Worm (Caenorhabditis elegans) whole organism, L1 larva: ENCODE measurements around the gene cdk-11.1.

Experiments used
- C04F5.9 ChIP-seq: sonication (generic microtip); optimal IDR thresholded peaks from 2 replicates; lab custom pipeline; 2016; ENCODE audit warnings: missing genetic modification characterization, missing compliant biosample characterization
- C34B4.2 ChIP-seq: sonication (generic microtip); optimal IDR thresholded peaks from 2 replicates; lab custom pipeline; 2017; ENCODE audit warnings: mild to moderate bottlenecking, missing genetic modification characterization, missing compliant biosample characterization
- aha-1 ChIP-seq: fragments of 150-350 bp; optimal IDR thresholded peaks from 2 replicates; lab custom pipeline; 2014; ENCODE audit warnings: missing biosample characterization, missing genetic modification characterization
- alr-1 ChIP-seq: fragments of 200-800 bp; sonication (Bioruptor generic); optimal IDR thresholded peaks from 2 replicates; lab custom pipeline; 2018; ENCODE audit warnings: borderline replicate concordance, mild to moderate bottlenecking, missing genetic modification characterization, missing compliant biosample characterization
- aly-2 ChIP-seq: fragments of 150-350 bp; optimal IDR thresholded peaks from 2 replicates; lab custom pipeline; 2014; ENCODE audit warnings: missing biosample characterization, missing genetic modification characterization
- blmp-1 ChIP-seq: fragments of 150-350 bp; optimal IDR thresholded peaks from 2 replicates; lab custom pipeline; 2014; ENCODE audit warnings: missing biosample characterization, missing genetic modification characterization
- ceh-63 ChIP-seq: fragments of 200-800 bp; sonication (Bioruptor generic); optimal IDR thresholded peaks from 2 replicates; lab custom pipeline; 2018; ENCODE audit warnings: mild to moderate bottlenecking, missing genetic modification characterization, missing compliant biosample characterization
- ceh-88 ChIP-seq: fragments of 200-800 bp; sonication (Bioruptor generic); IDR thresholded peaks from 2 replicates; pipeline ENCODE4 v1.3.6; 2022; ENCODE audit warnings: missing genetic modification characterization, missing compliant biosample characterization
- ces-1 ChIP-seq: fragments of 150-350 bp; optimal IDR thresholded peaks from 2 replicates; lab custom pipeline; 2014; ENCODE audit warnings: missing biosample characterization, missing genetic modification reagents, missing genetic modification characterization
- dpl-1 ChIP-seq, 3 experiments: fragments of 150-350 bp in 2 of 3; sonication (generic microtip) in 1 of 3; optimal IDR thresholded peaks; 2 replicates each; lab custom pipeline; 2014 to 2017; ENCODE audit warnings: missing biosample characterization in 3 of 3, missing genetic modification characterization in 3 of 3, missing genetic modification reagents in 3 of 3
- efl-1 ChIP-seq, 4 experiments: fragments of 150-350 bp; optimal IDR thresholded peaks in 3 of 4; peaks in 1 of 4; 1 replicate in 1 of 4; 2 replicates in 3 of 4; lab custom pipeline; 2014; ENCODE audit warnings: missing biosample characterization in 2 of 4, missing genetic modification characterization in 2 of 4, missing genetic modification reagents in 2 of 4
- egl-13 ChIP-seq: sonication (generic microtip); optimal IDR thresholded peaks from 2 replicates; lab custom pipeline; 2016; ENCODE audit warnings: missing genotype, missing genetic modification reagents, missing genetic modification characterization, missing compliant biosample characterization
- egl-27 ChIP-seq, 2 experiments: fragments of 150-350 bp in 1 of 2; sonication (generic microtip); optimal IDR thresholded peaks; 3 replicates each; lab custom pipeline; 2017 to 2018; ENCODE audit warnings: missing biosample characterization in 2 of 2, missing genetic modification characterization in 2 of 2, missing genetic modification reagents in 2 of 2
- elt-2 ChIP-seq: sonication (generic microtip); optimal IDR thresholded peaks from 2 replicates; lab custom pipeline; 2016; ENCODE audit warnings: missing genetic modification characterization, mild to moderate bottlenecking, inconsistent platforms, missing compliant biosample characterization, missing genetic modification reagents
- elt-3 ChIP-seq, 6 experiments: fragments of 150-350 bp in 1 of 6; sonication (generic microtip); optimal IDR thresholded peaks; 2 replicates each; lab custom pipeline; 2017 to 2018; ENCODE audit warnings: missing biosample characterization in 6 of 6, missing genetic modification characterization in 6 of 6, inconsistent platforms in 1 of 6
- fkh-10 ChIP-seq: sonication (generic microtip); optimal IDR thresholded peaks from 2 replicates; lab custom pipeline; 2017; ENCODE audit warnings: missing biosample characterization, missing genetic modification reagents, missing genetic modification characterization
- fkh-4 ChIP-seq: sonication (generic microtip); optimal IDR thresholded peaks from 2 replicates; lab custom pipeline; 2016; ENCODE audit warnings: missing compliant biosample characterization, missing genetic modification characterization, borderline replicate concordance
- fkh-8 ChIP-seq: sonication (generic microtip); optimal IDR thresholded peaks from 2 replicates; lab custom pipeline; 2016; ENCODE audit warnings: mild to moderate bottlenecking, missing genetic modification characterization, missing compliant biosample characterization
- fos-1 ChIP-seq: fragments of 150-350 bp; optimal IDR thresholded peaks from 2 replicates; lab custom pipeline; 2014; ENCODE audit warnings: missing biosample characterization, missing genetic modification characterization
- hlh-17 ChIP-seq: fragments of 200-800 bp; sonication (Bioruptor generic); optimal IDR thresholded peaks from 2 replicates; lab custom pipeline; 2018; ENCODE audit warnings: missing genetic modification characterization, mild to moderate bottlenecking, missing compliant biosample characterization, moderate library complexity, borderline replicate concordance
- hlh-4 ChIP-seq: sonication (generic microtip); optimal IDR thresholded peaks from 2 replicates; lab custom pipeline; 2016; ENCODE audit warnings: mild to moderate bottlenecking, missing genetic modification characterization, missing compliant biosample characterization
- hpl-2 ChIP-seq: fragments of 150-350 bp; optimal IDR thresholded peaks from 2 replicates; lab custom pipeline; 2014; ENCODE audit warnings: missing biosample characterization, missing genetic modification reagents, missing genetic modification characterization
- irx-1 ChIP-seq: sonication (generic microtip); optimal IDR thresholded peaks from 2 replicates; lab custom pipeline; 2016; ENCODE audit warnings: missing genetic modification characterization, missing compliant biosample characterization
- lin-14 ChIP-seq: fragments of 200-800 bp; sonication (Bioruptor generic); optimal IDR thresholded peaks from 2 replicates; lab custom pipeline; 2018; ENCODE audit warnings: mild to moderate bottlenecking, missing genetic modification characterization, moderate library complexity, missing compliant biosample characterization
- lin-15B ChIP-seq: fragments of 150-350 bp; sonication (generic microtip); optimal IDR thresholded peaks from 3 replicates; lab custom pipeline; 2014; ENCODE audit warnings: missing biosample characterization, missing genetic modification characterization
- lin-35 ChIP-seq, 2 experiments: fragments of 150-350 bp; optimal IDR thresholded peaks; 2 replicates each; lab custom pipeline; 2014; ENCODE audit warnings: missing biosample characterization in 2 of 2, missing genetic modification characterization in 2 of 2, missing genetic modification reagents in 2 of 2
- lir-3 ChIP-seq: sonication (generic microtip); optimal IDR thresholded peaks from 2 replicates; lab custom pipeline; 2016; ENCODE audit warnings: mild to moderate bottlenecking, missing genetic modification characterization, moderate library complexity, missing compliant biosample characterization; ENCODE audit not compliant: poor library complexity
- lsy-2 ChIP-seq, 2 experiments: fragments of 150-350 bp; optimal IDR thresholded peaks; 2 replicates each; lab custom pipeline; 2014; ENCODE audit warnings: missing biosample characterization in 2 of 2, missing genetic modification characterization in 2 of 2
- nhr-11 ChIP-seq: fragments of 150-350 bp; optimal IDR thresholded peaks from 2 replicates; lab custom pipeline; 2014; ENCODE audit warnings: missing biosample characterization, missing genetic modification characterization
- nhr-19 ChIP-seq: fragments of 200-800 bp; sonication (Bioruptor generic); conservative IDR thresholded peaks from 2 replicates; pipeline ENCODE4 v1.3.6; 2022; ENCODE audit warnings: missing genetic modification characterization, missing compliant biosample characterization
- nhr-20 ChIP-seq: sonication (generic microtip); optimal IDR thresholded peaks from 2 replicates; lab custom pipeline; 2016; ENCODE audit warnings: mild to moderate bottlenecking, missing genetic modification characterization, missing compliant biosample characterization
- nhr-237 ChIP-seq: fragments of 150-350 bp; optimal IDR thresholded peaks from 2 replicates; lab custom pipeline; 2014; ENCODE audit warnings: missing biosample characterization, missing genetic modification characterization
- nhr-47 ChIP-seq: sonication (generic microtip); optimal IDR thresholded peaks from 2 replicates; lab custom pipeline; 2016; ENCODE audit warnings: mild to moderate bottlenecking, missing genetic modification characterization, moderate library complexity, missing compliant biosample characterization
- nhr-71 ChIP-seq: sonication (generic microtip); optimal IDR thresholded peaks from 2 replicates; lab custom pipeline; 2016; ENCODE audit warnings: mild to moderate bottlenecking, missing genetic modification characterization, moderate library complexity, missing compliant biosample characterization
- nhr-76 ChIP-seq: sonication (generic microtip); optimal IDR thresholded peaks from 2 replicates; lab custom pipeline; 2017; ENCODE audit warnings: missing biosample characterization, missing genetic modification characterization
- nhr-77 ChIP-seq: fragments of 150-350 bp; optimal IDR thresholded peaks from 2 replicates; lab custom pipeline; 2014; ENCODE audit warnings: missing biosample characterization, missing genetic modification characterization
- nhr-85 ChIP-seq: sonication (generic microtip); peaks from one replicate; lab custom pipeline; 2016; ENCODE audit warnings: missing genetic modification characterization, inconsistent platforms, missing compliant biosample characterization
- nhr-90 ChIP-seq: sonication (generic microtip); optimal IDR thresholded peaks from 2 replicates; lab custom pipeline; 2016; ENCODE audit warnings: mild to moderate bottlenecking, missing genetic modification characterization, missing compliant biosample characterization; ENCODE audit not compliant: poor library complexity
- pqm-1 ChIP-seq: sonication (generic microtip); optimal IDR thresholded peaks from 3 replicates; lab custom pipeline; 2017; ENCODE audit warnings: missing biosample characterization, missing genetic modification characterization
- rnt-1 ChIP-seq: sonication (generic microtip); optimal IDR thresholded peaks from 2 replicates; lab custom pipeline; 2016; ENCODE audit warnings: mild to moderate bottlenecking, missing genetic modification characterization, moderate library complexity, missing compliant biosample characterization
- snpc-4 ChIP-seq: fragments of 150-350 bp; optimal IDR thresholded peaks from 2 replicates; lab custom pipeline; 2014; ENCODE audit warnings: missing biosample characterization, missing genetic modification characterization
- snu-23 ChIP-seq: sonication (generic microtip); optimal IDR thresholded peaks from 2 replicates; lab custom pipeline; 2016; ENCODE audit warnings: missing genetic modification characterization, missing compliant biosample characterization
- sox-4 ChIP-seq: sonication (generic microtip); optimal IDR thresholded peaks from 2 replicates; lab custom pipeline; 2016; ENCODE audit warnings: missing genetic modification characterization, missing compliant biosample characterization
- sptf-1 ChIP-seq: fragments of 150-350 bp; optimal IDR thresholded peaks from 2 replicates; lab custom pipeline; 2014; ENCODE audit warnings: missing biosample characterization, missing genetic modification characterization
- tlp-1 ChIP-seq: fragments of 150-350 bp; optimal IDR thresholded peaks from 2 replicates; lab custom pipeline; 2014; ENCODE audit warnings: missing biosample characterization, missing genetic modification characterization
- vab-15 ChIP-seq: sonication (generic microtip); optimal IDR thresholded peaks from 2 replicates; lab custom pipeline; 2017; ENCODE audit warnings: missing genotype, mild to moderate bottlenecking, missing genetic modification characterization, missing compliant biosample characterization
- xbp-1 ChIP-seq: sonication (generic microtip); optimal IDR thresholded peaks from 2 replicates; lab custom pipeline; 2016; ENCODE audit warnings: missing genetic modification characterization, missing compliant biosample characterization
- zag-1 ChIP-seq: fragments of 150-350 bp; optimal IDR thresholded peaks from 2 replicates; lab custom pipeline; 2014; ENCODE audit warnings: missing biosample characterization, missing genetic modification characterization

Gene cdk-11.1

DNA sequence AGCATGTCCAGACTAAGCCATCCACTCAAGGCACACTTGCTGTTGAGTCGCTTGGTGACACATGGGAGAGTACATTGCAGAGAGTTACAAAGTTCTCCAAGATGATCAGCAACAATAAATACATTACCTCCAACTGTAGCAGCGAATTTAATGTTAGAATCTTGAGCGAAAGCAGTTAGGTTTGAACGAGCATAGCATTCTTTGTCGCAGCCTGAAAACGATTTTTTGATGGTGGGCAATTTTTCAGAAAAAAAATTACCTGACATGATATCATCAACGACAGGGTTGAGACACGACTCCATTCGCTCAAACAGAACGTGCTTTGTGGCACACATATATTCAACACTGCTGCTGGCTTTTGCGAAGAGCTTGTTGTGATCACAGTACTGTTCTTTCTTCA is 36.0 kb upstream of the cdk-11.1 start:
- TF ChIP-seq egl-27 (tag; optimal IDR thresholded peaks at IDR 0.05; lab: Kevin White, UChicago), result no peak
- no peak for TF ChIP-seq ceh-88 (GFP tag; lab: Robert Waterston, UW)
- TF ChIP-seq aha-1 (tag; lab: Kevin White, UChicago), result no peak
- no peak for TF ChIP-seq xbp-1 (tag; lab: Kevin White, UChicago)
- TF ChIP-seq efl-1 (optimal IDR thresholded peaks at IDR 0.05; lab: Kevin White, UChicago), result no peak
- TF ChIP-seq efl-1 (GFP tag; optimal IDR thresholded peaks at IDR 0.05 in 1 of 2; lab: Kevin White, UChicago), result peak in 1 of 2 experiments; percentile 51
- no peak for TF ChIP-seq hlh-17 (GFP tag; lab: Kevin White, UChicago)
- TF ChIP-seq ces-1, result no peak
- TF ChIP-seq, all 84 proteins: peak for 1

DNA sequence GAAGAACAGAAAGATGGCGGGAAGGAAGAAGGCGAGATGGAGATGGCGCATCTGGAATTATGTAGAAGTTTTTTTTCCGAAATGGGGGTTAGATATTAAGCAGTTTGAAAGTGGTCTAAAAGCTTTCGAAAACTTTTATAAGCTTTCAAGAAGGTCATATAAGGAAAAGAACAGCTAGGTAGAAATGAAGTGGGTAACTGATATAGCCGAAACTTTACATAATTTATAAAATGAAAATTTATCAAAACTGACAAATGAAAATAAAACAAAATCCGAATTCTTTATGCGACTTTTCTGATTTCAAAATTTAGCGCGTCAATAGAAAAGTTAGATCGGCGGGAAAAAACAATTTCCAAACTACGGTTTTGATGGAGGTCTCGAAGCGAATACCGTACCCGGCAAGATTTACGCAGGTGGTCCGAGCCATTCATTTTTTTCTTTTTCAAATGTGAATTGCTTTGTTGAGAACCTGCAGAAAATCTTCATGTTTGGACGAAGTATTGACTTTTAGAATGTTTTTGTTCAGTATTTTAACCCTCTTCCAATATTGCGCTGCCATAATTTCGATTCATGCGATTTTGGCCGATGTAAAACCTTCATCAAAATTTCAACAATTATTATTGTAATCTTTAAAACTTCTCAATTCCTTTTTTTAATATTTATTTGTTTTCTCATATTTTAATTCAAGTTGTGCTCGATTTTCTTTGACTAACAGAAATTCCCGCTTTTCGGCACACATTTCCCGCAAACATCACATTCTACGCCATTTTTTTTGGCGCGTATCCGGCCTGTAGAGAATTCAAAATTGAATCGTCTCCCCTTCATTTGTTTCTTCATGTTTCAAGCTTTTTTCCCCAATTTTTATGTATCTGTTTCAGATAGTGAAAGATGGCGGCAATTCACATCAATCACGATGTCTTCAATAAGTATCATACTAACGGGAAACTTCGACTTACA is 35.1 kb upstream of the cdk-11.1 start, which contains the start of the genes F18A1.7 and rpa-1:
Gene F18A1.7, minus strand, starts transcription at position 51 of the 957 bp plus-strand sequence.
Gene rpa-1, plus strand, starts transcription at position 879 of the 957 bp plus-strand sequence.
- no peak for TF ChIP-seq fos-1 (tag; lab: Kevin White, UChicago)
- no peak for TF ChIP-seq hlh-4
- no peak for TF ChIP-seq irx-1
- peak; percentile 39 for TF ChIP-seq blmp-1 (tag; lab: Kevin White, UChicago)
- no peak for TF ChIP-seq elt-3 (tag; optimal IDR thresholded peaks at IDR 0.05; lab: Kevin White, UChicago)
- TF ChIP-seq vab-15, result no peak
- TF ChIP-seq nhr-71 (tag; lab: Kevin White, UChicago), result no peak
- TF ChIP-seq tlp-1 (tag; lab: Kevin White, UChicago), result no peak
- no peak for TF ChIP-seq C34B4.2 (tag; lab: Kevin White, UChicago)
- no peak for TF ChIP-seq lin-14 (GFP tag; lab: Kevin White, UChicago)
- TF ChIP-seq lsy-2 (tag; optimal IDR thresholded peaks at IDR 0.05; lab: Kevin White, UChicago), result peak; percentile 11 to 60
- TF ChIP-seq ceh-63, result no peak
- no peak for TF ChIP-seq alr-1
- TF ChIP-seq nhr-90 (tag; lab: Kevin White, UChicago), result no peak
- TF ChIP-seq egl-13 (tag; lab: Kevin White, UChicago), result no peak
- TF ChIP-seq egl-27 (tag; optimal IDR thresholded peaks at IDR 0.05; lab: Kevin White, UChicago), result no peak
- no peak for TF ChIP-seq fkh-10 (GFP tag; lab: Kevin White, UChicago)
- no peak for TF ChIP-seq lin-15B (tag; lab: Kevin White, UChicago)
- no peak for TF ChIP-seq aly-2 (tag; lab: Kevin White, UChicago)
- no peak for TF ChIP-seq fkh-4 (tag; lab: Kevin White, UChicago)
- peak; percentile 15 for TF ChIP-seq snu-23 (GFP tag; lab: Kevin White, UChicago)
- peak; percentile 53 to 82 (median 71) for TF ChIP-seq dpl-1 (GFP tag; optimal IDR thresholded peaks at IDR 0.05; lab: Kevin White, UChicago)
- TF ChIP-seq nhr-47 (tag; lab: Kevin White, UChicago), result no peak
- TF ChIP-seq nhr-19, result no peak
- no peak for TF ChIP-seq rnt-1
- no peak for TF ChIP-seq nhr-20 (tag; lab: Kevin White, UChicago)
- TF ChIP-seq nhr-85, result no peak
- no peak for TF ChIP-seq elt-2 (tag; lab: Kevin White, UChicago)
- no peak for TF ChIP-seq nhr-76
- no peak for TF ChIP-seq lir-3
- TF ChIP-seq nhr-237 (tag; lab: Kevin White, UChicago), result no peak
- TF ChIP-seq pqm-1, result no peak
- no peak for TF ChIP-seq C04F5.9
- TF ChIP-seq zag-1, result no peak
- no peak for TF ChIP-seq sox-4 (tag; lab: Kevin White, UChicago)
- TF ChIP-seq hpl-2 (GFP tag; lab: Kevin White, UChicago), result no peak
- peak; percentile 59 to 76 for TF ChIP-seq lin-35 (GFP tag; optimal IDR thresholded peaks at IDR 0.05; lab: Kevin White, UChicago)
- TF ChIP-seq sptf-1 (tag; lab: Kevin White, UChicago), result no peak
- TF ChIP-seq fkh-8, result no peak
- TF ChIP-seq efl-1 (optimal IDR thresholded peaks at IDR 0.05; lab: Kevin White, UChicago), result peak; percentile 36 to 54
- TF ChIP-seq efl-1 (GFP tag; optimal IDR thresholded peaks at IDR 0.05 in 1 of 2; lab: Kevin White, UChicago), result peak; percentile 9 to 62
- no peak for TF ChIP-seq nhr-11 (tag; lab: Kevin White, UChicago)
- no peak for TF ChIP-seq snpc-4 (tag; lab: Kevin White, UChicago)
- TF ChIP-seq nhr-77 (tag; lab: Kevin White, UChicago), result no peak
